Fruit fly (Drosophila melanogaster): ENCODE data around the gene CG7201.

dm6 chr3L:8323817-8324216 lies 28.7 kb upstream of the CG7201 start:
- TF ChIP-seq toe (GFP tag; optimal IDR thresholded peaks at IDR 0.05) (no peak), CG33017 (tag; optimal IDR thresholded peaks at IDR 0.05) (no peak), CG7101 (tag; optimal IDR thresholded peaks at IDR 0.05) (no peak), ovo (GFP tag; optimal IDR thresholded peaks at IDR 0.05) (no peak), CG7045 (GFP tag; optimal IDR thresholded peaks at IDR 0.05) (no peak), cic (GFP tag; optimal IDR thresholded peaks at IDR 0.05) (no peak), CG12768 (GFP tag; optimal IDR thresholded peaks at IDR 0.05) (no peak), CG5204 (GFP tag; optimal IDR thresholded peaks at IDR 0.05) (no peak), tj (GFP tag; optimal IDR thresholded peaks at IDR 0.05) (no peak)

Measured in whole organism, adult.